Worm (Caenorhabditis elegans) whole organism, midembryonic: ENCODE data around the gene srw-12.

Experiments
- T22C8.4 ChIP-seq: fragments of 200-800 bp; sonication (Bioruptor generic); IDR thresholded peaks from 2 replicates; pipeline ENCODE4 v1.3.6; 2022; ENCODE audit warnings: missing genetic modification characterization, missing compliant biosample characterization
- cog-1 ChIP-seq: sonication (generic microtip); optimal IDR thresholded peaks from 2 replicates; lab custom pipeline; 2016; ENCODE audit warnings: missing genetic modification characterization, missing compliant biosample characterization
- flt-1 ChIP-seq: fragments of 200-800 bp; sonication (Bioruptor generic); IDR thresholded peaks from 2 replicates; pipeline ENCODE4 v1.3.6; 2022; ENCODE audit warnings: missing genetic modification characterization, missing compliant biosample characterization
- klf-2 ChIP-seq: fragments of 200-800 bp; sonication (Bioruptor generic); conservative IDR thresholded peaks from 2 replicates; pipeline ENCODE4 v1.3.6; 2022; ENCODE audit warnings: missing genetic modification reagents, missing genetic modification characterization, missing compliant biosample characterization
- ref-1 ChIP-seq: fragments of 200-800 bp; sonication (Bioruptor generic); conservative IDR thresholded peaks from 2 replicates; pipeline ENCODE4 v1.3.6; 2022; ENCODE audit warnings: missing genetic modification reagents, missing genetic modification characterization, missing compliant biosample characterization
- ztf-23 ChIP-seq: fragments of 200-800 bp; sonication (Bioruptor generic); IDR thresholded peaks from 2 replicates; pipeline ENCODE4 v1.3.6; 2022; ENCODE audit warnings: missing genetic modification reagents, missing genetic modification characterization, missing compliant biosample characterization
- ztf-29 ChIP-seq: fragments of 200-800 bp; sonication (Bioruptor generic); IDR thresholded peaks from 2 replicates; pipeline ENCODE4 v1.3.6; 2022; ENCODE audit warnings: missing genetic modification reagents, missing genetic modification characterization, missing compliant biosample characterization

ce11 chrV:15281279-15281949 lies 43.0 kb upstream of the srw-12 start, which contains the start of the genes srw-19 and srx-51:
- TF ChIP-seq flt-1 (GFP tag; lab: Robert Waterston, UW) (no peak), ref-1 (GFP tag; lab: Robert Waterston, UW) (no peak), ztf-23 (no peak), ztf-29 (GFP tag; lab: Robert Waterston, UW) (no peak), T22C8.4 (GFP tag; lab: Robert Waterston, UW) (no peak), cog-1 (tag; lab: Kevin White, UChicago) (no peak), klf-2 (GFP tag; lab: Robert Waterston, UW) (no peak)
